Worm (Caenorhabditis elegans): ENCODE results near the gene nhr-91.

- TF ChIP-seq him-1 (tag; optimal IDR thresholded peaks at IDR 0.05) (no peak), W03F9.2 (tag; optimal IDR thresholded peaks at IDR 0.05) (no peak)
Measured at ce11 chrX:15354938-15355337, 45.8 kb downstream of the nhr-91 start, which contains the start of gene nfki-1.

Data from whole organism, L4/young adult.